Fruit fly (Drosophila melanogaster): ENCODE measurements around the gene CG10877.
A peak's percentile ranks its signal among the peaks of the same experiment; 100 is the strongest.

Gene CG10877

dm6 chr3R:20587630-20588479, 24.0 kb upstream of the CG10877 start, which contains the start of gene Septin2 (continued):
- TF ChIP-seq Hsf (GFP tag; optimal IDR thresholded peaks at IDR 0.05) (peak; percentile 84), PHDP (tag; optimal IDR thresholded peaks at IDR 0.05) (peak; percentile 77), CG31441 (GFP tag; IDR thresholded peaks at IDR 0.05) (peak; percentile 72), ap (GFP tag; IDR thresholded peaks at IDR 0.05) (peak; percentile 59), CG14667 (GFP tag; IDR thresholded peaks at IDR 0.05) (peak; percentile 59), CG10366 (GFP tag; IDR thresholded peaks at IDR 0.05) (peak; percentile 49; the same call in 1 of the 2 replicates), toy (GFP tag; IDR thresholded peaks at IDR 0.05) (no peak), Oli (tag; optimal IDR thresholded peaks at IDR 0.05) (peak; percentile 86), nerfin-2 (GFP tag; IDR thresholded peaks at IDR 0.05; ENCODE audit: partially characterized antibody) (no peak), CG6813 (GFP tag; optimal IDR thresholded peaks at IDR 0.05) (peak; percentile 68), Nf-YB (GFP tag; optimal IDR thresholded peaks at IDR 0.05) (peak; percentile 68), sim (GFP tag; IDR thresholded peaks at IDR 0.05) (peak; percentile 44; the same call in 1 of the 2 replicates), CG18599 (GFP tag; optimal IDR thresholded peaks at IDR 0.05) (peak; percentile 79), CG31388 (GFP tag; optimal IDR thresholded peaks at IDR 0.05) (peak; percentile 63), sd (tag; optimal IDR thresholded peaks at IDR 0.05) (no peak), crol (GFP tag; IDR thresholded peaks at IDR 0.05) (0 out of 2 replicates have a peak, but pooled peaks have one; percentile 8), kay (GFP tag; optimal IDR thresholded peaks at IDR 0.05) (peak; percentile 68), CG7928 (GFP tag; optimal IDR thresholded peaks at IDR 0.05) (no peak), Mes4 (GFP tag; optimal IDR thresholded peaks at IDR 0.05) (peak; percentile 65), gsb-n (tag; optimal IDR thresholded peaks at IDR 0.05) (peak; percentile 71), emc (GFP tag; optimal IDR thresholded peaks at IDR 0.05) (no peak), NK7.1 (GFP tag; optimal IDR thresholded peaks at IDR 0.05) (peak; percentile 41), sc (optimal IDR thresholded peaks at IDR 0.05) (no peak), sc (GFP tag; optimal IDR thresholded peaks at IDR 0.05) (peak; percentile 79), CG7556 (GFP tag; optimal IDR thresholded peaks at IDR 0.05) (peak; percentile 83), CG4360 (GFP tag; IDR thresholded peaks at IDR 0.05) (0 out of 2 replicates have a peak, but pooled peaks have one; percentile 22), usp (GFP tag; optimal IDR thresholded peaks at IDR 0.05) (no peak), CG1603 (tag; optimal IDR thresholded peaks at IDR 0.05) (peak; percentile 47), GATAe (GFP tag; conservative IDR thresholded peaks at IDR 0.05) (no peak), ac (GFP tag; optimal IDR thresholded peaks at IDR 0.05) (peak; percentile 46), slp2 (GFP tag; optimal IDR thresholded peaks at IDR 0.05) (peak; percentile 64), CG18262 (tag; optimal IDR thresholded peaks at IDR 0.05) (peak; percentile 91), CG13287 (GFP tag; IDR thresholded peaks at IDR 0.05; ENCODE audit: partially characterized antibody) (peak; percentile 36; the same call in 1 of the 2 replicates), CG11093 (GFP tag; IDR thresholded peaks at IDR 0.05) (peak; percentile 31; the same call in 1 of the 3 replicates), CG10979 (tag; optimal IDR thresholded peaks at IDR 0.05) (peak; percentile 89), CG2199 (GFP tag; IDR thresholded peaks at IDR 0.05) (0 out of 3 replicates have a peak, but pooled peaks have one; percentile 46), zf30C (GFP tag; optimal IDR thresholded peaks at IDR 0.05) (no peak), CG9727 (GFP tag; optimal IDR thresholded peaks at IDR 0.05) (peak; percentile 89), scrt (GFP tag; optimal IDR thresholded peaks at IDR 0.05) (peak; percentile 63), CG17612 (GFP tag; IDR thresholded peaks at IDR 0.05) (no peak), sisA (GFP tag; IDR thresholded peaks at IDR 0.05) (peak; percentile 75), CG10431 (GFP tag; optimal IDR thresholded peaks at IDR 0.05) (peak; percentile 74), CG17829 (tag; optimal IDR thresholded peaks at IDR 0.05) (peak; percentile 82), CG3838 (GFP tag; optimal IDR thresholded peaks at IDR 0.05) (peak; percentile 70), CG2202 (tag; optimal IDR thresholded peaks at IDR 0.05) (peak; percentile 62), CG10462 (GFP tag; optimal IDR thresholded peaks at IDR 0.05) (peak; percentile 78), CG2712 (tag; optimal IDR thresholded peaks at IDR 0.05) (peak; percentile 84), CG16779 (GFP tag; IDR thresholded peaks at IDR 0.05) (0 out of 2 replicates have a peak, but pooled peaks have one; percentile 47), lilli (GFP tag; optimal IDR thresholded peaks at IDR 0.05) (peak; percentile 66)
